Fruit fly (Drosophila melanogaster) whole organism, embryonic: ENCODE measurements around the gene wuho.

Experiments
- ATbp ChIP-seq: fragments of 200-800 bp; sonication (Bioruptor generic); optimal IDR thresholded peaks from 2 replicates; lab custom pipeline; 2017; ENCODE audit warnings: missing biosample characterization, mild to moderate bottlenecking, missing genetic modification characterization, missing genetic modification reagents
- B-H1 ChIP-seq: fragments of 200-800 bp; sonication (Bioruptor generic); IDR thresholded peaks from 3 replicates; pipeline ENCODE4 v1.3.6; 2022; ENCODE audit warnings: missing biosample characterization, missing genetic modification characterization
- CG10654 ChIP-seq: fragments of 200-800 bp; sonication (Bioruptor generic); optimal IDR thresholded peaks from 2 replicates; lab custom pipeline; 2016; ENCODE audit warnings: missing biosample characterization, missing genetic modification characterization
- CG11093 ChIP-seq: fragments of 200-800 bp; sonication (Bioruptor generic); IDR thresholded peaks from 3 replicates; pipeline ENCODE4 v1.3.6; 2022; ENCODE audit warnings: missing biosample characterization, missing genetic modification characterization
- CG12155 ChIP-seq: fragments of 200-800 bp; sonication (Bioruptor generic); optimal IDR thresholded peaks from 3 replicates; lab custom pipeline; 2016; ENCODE audit warnings: missing biosample characterization, missing genetic modification characterization
- CG12299 ChIP-seq: fragments of 200-800 bp; sonication (Bioruptor generic); optimal IDR thresholded peaks from 2 replicates; lab custom pipeline; 2018; ENCODE audit warnings: missing biosample characterization, mild to moderate bottlenecking, missing genetic modification characterization
- CG12659 ChIP-seq: fragments of 200-800 bp; sonication (Bioruptor generic); optimal IDR thresholded peaks from 3 replicates; lab custom pipeline; 2017; ENCODE audit warnings: mild to moderate bottlenecking, missing biosample characterization, missing genetic modification reagents, missing genetic modification characterization
- CG15073 ChIP-seq: fragments of 200-800 bp; sonication (Bioruptor generic); optimal IDR thresholded peaks from 2 replicates; lab custom pipeline; 2016; ENCODE audit warnings: missing biosample characterization, missing genetic modification characterization
- CG15696 ChIP-seq: fragments of 200-800 bp; sonication (Bioruptor generic); optimal IDR thresholded peaks from 2 replicates; lab custom pipeline; 2019; ENCODE audit warnings: missing biosample characterization, mild to moderate bottlenecking, missing genetic modification characterization, moderate library complexity
- CG17612 ChIP-seq: fragments of 200-800 bp; sonication (Bioruptor generic); IDR thresholded peaks from 2 replicates; pipeline ENCODE4 v1.3.6; 2022; ENCODE audit warnings: missing biosample characterization, missing genetic modification characterization
- CG17829 ChIP-seq: fragments of 200-800 bp; optimal IDR thresholded peaks from 2 replicates; lab custom pipeline; 2019; ENCODE audit warnings: missing biosample characterization, mild to moderate bottlenecking, missing genetic modification characterization, moderate library complexity
- CG17912 ChIP-seq: fragments of 200-800 bp; sonication (Bioruptor generic); optimal IDR thresholded peaks from 2 replicates; lab custom pipeline; 2018; ENCODE audit warnings: missing biosample characterization, mild to moderate bottlenecking, missing genetic modification characterization
- CG18011 ChIP-seq: fragments of 200-800 bp; sonication (Bioruptor generic); optimal IDR thresholded peaks from 2 replicates; lab custom pipeline; 2017; ENCODE audit warnings: missing biosample characterization, missing genetic modification characterization, mild to moderate bottlenecking, moderate library complexity, missing genotype
- CG18476 ChIP-seq: fragments of 200-800 bp; sonication (Bioruptor generic); optimal IDR thresholded peaks from 2 replicates; lab custom pipeline; 2016; ENCODE audit warnings: missing biosample characterization, mild to moderate bottlenecking, missing genetic modification characterization
- CG2202 ChIP-seq: fragments of 200-800 bp; sonication (Bioruptor generic); optimal IDR thresholded peaks from 2 replicates; lab custom pipeline; 2018; ENCODE audit warnings: missing biosample characterization, mild to moderate bottlenecking, missing genetic modification characterization
- CG30403 ChIP-seq: fragments of 200-800 bp; sonication (Bioruptor generic); optimal IDR thresholded peaks from 3 replicates; lab custom pipeline; 2016; ENCODE audit warnings: missing biosample characterization, missing genetic modification characterization
- CG32532 ChIP-seq: fragments of 200-800 bp; sonication (Bioruptor generic); IDR thresholded peaks from 2 replicates; pipeline ENCODE4 v1.3.6; 2022; ENCODE audit warnings: missing biosample characterization, missing genetic modification characterization
- CG4282 ChIP-seq: fragments of 200-800 bp; sonication (Bioruptor generic); optimal IDR thresholded peaks from 2 replicates; lab custom pipeline; 2016; ENCODE audit warnings: missing biosample characterization, missing genetic modification characterization
- CG8478 ChIP-seq: fragments of >200 bp; optimal IDR thresholded peaks from 2 replicates; lab custom pipeline; 2018
- CG9817 ChIP-seq: fragments of 200-800 bp; sonication (Bioruptor generic); optimal IDR thresholded peaks from 2 replicates; lab custom pipeline; 2018; ENCODE audit warnings: missing biosample characterization, mild to moderate bottlenecking, missing genetic modification characterization, moderate library complexity
- E2f2 ChIP-seq: fragments of 200-800 bp; sonication (Bioruptor generic); IDR thresholded peaks from 2 replicates; pipeline ENCODE4 v1.3.6; 2022; ENCODE audit warnings: missing biosample characterization, missing genetic modification characterization
- Myb ChIP-seq: fragments of 200-800 bp; sonication (Bioruptor generic); optimal IDR thresholded peaks from 2 replicates; lab custom pipeline; 2016; ENCODE audit warnings: missing biosample characterization, missing genetic modification characterization
- Oli ChIP-seq: fragments of 200-800 bp; sonication (Bioruptor generic); optimal IDR thresholded peaks from 2 replicates; lab custom pipeline; 2018; ENCODE audit warnings: missing biosample characterization, mild to moderate bottlenecking, missing genetic modification characterization, moderate library complexity
- Sin3A ChIP-seq: fragments of >200 bp; optimal IDR thresholded peaks from 2 replicates; lab custom pipeline; 2018
- Sry-δ ChIP-seq: fragments of 200-800 bp; sonication (Bioruptor generic); optimal IDR thresholded peaks from 2 replicates; lab custom pipeline; 2016; ENCODE audit warnings: missing biosample characterization, missing genetic modification characterization
- ase ChIP-seq: fragments of 200-800 bp; sonication (Bioruptor generic); IDR thresholded peaks from 3 replicates; pipeline ENCODE4 v1.3.6; 2022; ENCODE audit warnings: missing biosample characterization, missing genetic modification characterization
- croc ChIP-seq: fragments of 200-800 bp; sonication (Bioruptor generic); conservative IDR thresholded peaks from 3 replicates; pipeline ENCODE4 v1.3.6; 2022; ENCODE audit warnings: missing biosample characterization, missing genetic modification characterization
- crp ChIP-seq, 2 experiments: fragments of 200-800 bp; sonication (Bioruptor generic); optimal IDR thresholded peaks; 2 replicates in 1 of 2; 3 replicates in 1 of 2; lab custom pipeline; 2017; ENCODE audit warnings: missing biosample characterization in 2 of 2, missing genetic modification characterization in 2 of 2, mild to moderate bottlenecking in 1 of 2, moderate library complexity in 1 of 2
- da ChIP-seq: fragments of 200-800 bp; sonication (Bioruptor generic); optimal IDR thresholded peaks from 2 replicates; lab custom pipeline; 2016; ENCODE audit warnings: missing biosample characterization, missing genetic modification characterization
- dimm ChIP-seq: fragments of 200-800 bp; sonication (Bioruptor generic); IDR thresholded peaks from 2 replicates; pipeline ENCODE4 v1.3.6; 2022; ENCODE audit warnings: missing biosample characterization, missing genetic modification characterization
- dpn ChIP-seq, 2 experiments: fragments of 200-800 bp; sonication (Bioruptor generic); optimal IDR thresholded peaks; 3 replicates each; lab custom pipeline; 2016; ENCODE audit warnings: missing biosample characterization in 2 of 2, missing genetic modification characterization in 2 of 2
- fd102C ChIP-seq: fragments of 200-800 bp; sonication (Bioruptor generic); optimal IDR thresholded peaks from 2 replicates; lab custom pipeline; 2018; ENCODE audit warnings: missing biosample characterization, mild to moderate bottlenecking, missing genetic modification characterization, moderate library complexity
- gt ChIP-seq: fragments of 200-800 bp; sonication (Bioruptor generic); IDR thresholded peaks from 2 replicates; pipeline ENCODE4 v1.3.6; 2022; ENCODE audit warnings: missing biosample characterization, missing genetic modification characterization
- her ChIP-seq: fragments of 200-800 bp; sonication (Bioruptor generic); optimal IDR thresholded peaks from 2 replicates; lab custom pipeline; 2016; ENCODE audit warnings: missing biosample characterization, missing genetic modification characterization
- inv ChIP-seq: fragments of 200-800 bp; sonication (Bioruptor generic); IDR thresholded peaks from 2 replicates; pipeline ENCODE4 v1.3.6; 2022; ENCODE audit warnings: missing biosample characterization, missing genetic modification characterization; ENCODE audit not compliant: partially characterized antibody
- jing ChIP-seq: fragments of 200-800 bp; sonication (Bioruptor generic); optimal IDR thresholded peaks from 2 replicates; lab custom pipeline; 2018; ENCODE audit warnings: missing biosample characterization, mild to moderate bottlenecking, missing genetic modification characterization
- kah ChIP-seq: fragments of 200-800 bp; sonication (Bioruptor generic); optimal IDR thresholded peaks from 2 replicates; lab custom pipeline; 2018; ENCODE audit warnings: missing biosample characterization, mild to moderate bottlenecking, missing genetic modification characterization
- lmd ChIP-seq: fragments of 200-800 bp; sonication (Bioruptor generic); IDR thresholded peaks from 2 replicates; pipeline ENCODE4 v1.3.6; 2022; ENCODE audit warnings: missing biosample characterization, missing genetic modification characterization
- maf-S ChIP-seq: fragments of 200-800 bp; sonication (Bioruptor generic); optimal IDR thresholded peaks from 2 replicates; lab custom pipeline; 2016; ENCODE audit warnings: missing biosample characterization, missing genetic modification characterization
- oc ChIP-seq: fragments of 200-800 bp; sonication (Bioruptor generic); optimal IDR thresholded peaks from 2 replicates; lab custom pipeline; 2018; ENCODE audit warnings: missing biosample characterization, mild to moderate bottlenecking, missing genetic modification characterization, moderate library complexity
- p53 ChIP-seq: fragments of 200-800 bp; sonication (Bioruptor generic); optimal IDR thresholded peaks from 2 replicates; lab custom pipeline; 2016; ENCODE audit warnings: missing biosample characterization, missing genetic modification characterization
- phol ChIP-seq: fragments of 200-800 bp; sonication (Bioruptor generic); optimal IDR thresholded peaks from 3 replicates; lab custom pipeline; 2018; ENCODE audit warnings: missing biosample characterization, mild to moderate bottlenecking, missing genetic modification characterization, moderate library complexity
- repo ChIP-seq: fragments of 200-800 bp; sonication (Bioruptor generic); optimal IDR thresholded peaks from 2 replicates; lab custom pipeline; 2016; ENCODE audit warnings: missing biosample characterization, missing genetic modification characterization
- sens ChIP-seq: fragments of 200-800 bp; sonication (Bioruptor generic); peaks from one replicate; lab custom pipeline; 2016; ENCODE audit warnings: missing biosample characterization, missing genetic modification characterization
- sisA ChIP-seq: fragments of 200-800 bp; sonication (Bioruptor generic); IDR thresholded peaks from 2 replicates; pipeline ENCODE4 v1.3.6; 2022; ENCODE audit warnings: missing biosample characterization, missing genetic modification characterization
- tin ChIP-seq: fragments of 200-800 bp; sonication (Bioruptor generic); optimal IDR thresholded peaks from 3 replicates; lab custom pipeline; 2016; ENCODE audit warnings: missing biosample characterization, missing genetic modification characterization
- trh ChIP-seq: fragments of 200-800 bp; sonication (Bioruptor generic); optimal IDR thresholded peaks from 2 replicates; lab custom pipeline; 2016; ENCODE audit warnings: missing biosample characterization, missing genetic modification characterization
- unpg ChIP-seq: fragments of 200-800 bp; sonication (Bioruptor generic); optimal IDR thresholded peaks from 3 replicates; lab custom pipeline; 2018; ENCODE audit warnings: missing biosample characterization, mild to moderate bottlenecking, missing genetic modification characterization, moderate library complexity
- vvl ChIP-seq: fragments of 200-800 bp; sonication (Bioruptor generic); IDR thresholded peaks from 2 replicates; pipeline ENCODE4 v1.3.6; 2022; ENCODE audit warnings: missing biosample characterization, missing genetic modification characterization
- zen ChIP-seq: fragments of 200-800 bp; sonication (Bioruptor generic); optimal IDR thresholded peaks from 3 replicates; lab custom pipeline; 2018; ENCODE audit warnings: missing biosample characterization, mild to moderate bottlenecking, missing genetic modification characterization, moderate library complexity
- zfh1 ChIP-seq: fragments of 200-800 bp; sonication (Bioruptor generic); IDR thresholded peaks from 3 replicates; pipeline ENCODE4 v1.3.6; 2022; ENCODE audit warnings: missing biosample characterization, missing genetic modification characterization
- zfh2 ChIP-seq: fragments of 200-800 bp; sonication (Bioruptor generic); optimal IDR thresholded peaks from 2 replicates; lab custom pipeline; 2016; ENCODE audit warnings: missing biosample characterization, missing genetic modification characterization

Gene wuho

DNA sequence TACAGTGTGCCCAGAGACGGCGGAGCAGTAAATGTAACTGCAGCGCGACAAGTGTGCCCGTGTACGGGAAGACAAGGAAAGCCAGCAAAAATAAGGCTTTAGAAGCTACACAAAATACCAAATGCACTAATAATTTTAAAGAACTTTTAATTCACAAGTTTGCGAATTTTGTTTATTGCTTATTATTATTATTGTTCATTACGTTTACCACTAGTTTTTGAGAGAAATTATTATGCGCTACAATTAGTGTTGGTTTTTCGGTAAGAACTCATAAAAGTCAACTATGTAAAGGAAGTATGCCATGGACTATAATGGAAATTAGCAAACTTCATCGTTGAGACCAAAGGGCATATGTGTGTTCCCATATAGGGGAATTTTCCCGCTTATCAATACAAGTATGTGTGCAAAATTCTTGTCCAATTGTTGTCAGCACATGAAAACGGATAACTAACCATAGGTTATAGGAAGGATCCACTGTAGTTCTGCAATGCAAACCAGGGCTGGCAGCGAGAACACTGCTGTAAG lies 20.7 kb upstream of the wuho start, which contains the start of gene schlank (continued):
- TF ChIP-seq oc (tag; lab: Kevin White, UChicago) (no peak), da (GFP tag; lab: Kevin White, UChicago) (no peak), Myb (peak; percentile 44), CG17612 (peak; percentile 45; the same call in 1 of the 2 replicates), ATbp (GFP tag; lab: Kevin White, UChicago) (no peak), CG12659 (GFP tag; lab: Kevin White, UChicago) (peak; percentile 45), gt (GFP tag; lab: Robert Waterston, UW) (no peak), CG32532 (GFP tag; lab: Robert Waterston, UW) (peak; percentile 73), p53 (peak; percentile 14), fd102C (GFP tag; lab: Kevin White, UChicago) (no peak), Sry-δ (peak; percentile 30), CG17829 (tag; lab: Kevin White, UChicago) (peak; percentile 28), Oli (peak; percentile 52), B-H1 (GFP tag; lab: Robert Waterston, UW) (peak; percentile 37), CG12299 (tag; lab: Kevin White, UChicago) (no peak), sens (peak; percentile 80), trh (GFP tag; lab: Kevin White, UChicago) (no peak), croc (GFP tag; lab: Robert Waterston, UW) (peak; percentile 28; the same call in 1 of the 3 replicates), zfh1 (GFP tag; lab: Robert Waterston, UW) (peak; percentile 58; the same call in 2 of the 3 replicates), unpg (GFP tag; lab: Kevin White, UChicago) (peak; percentile 44), CG8478 (lab: Kevin White, UChicago) (no peak), vvl (GFP tag; lab: Robert Waterston, UW) (peak; percentile 68), CG2202 (tag; lab: Kevin White, UChicago) (no peak), CG9817 (no peak), CG18011 (GFP tag; lab: Kevin White, UChicago) (no peak), phol (tag; lab: Kevin White, UChicago) (peak; percentile 61), CG10654 (GFP tag; lab: Kevin White, UChicago) (peak; percentile 40), CG12155 (peak; percentile 27), CG18476 (peak; percentile 31), E2f2 (peak; percentile 39; the same call in 1 of the 2 replicates), tin (GFP tag; lab: Kevin White, UChicago) (peak; percentile 41), jing (GFP tag; lab: Kevin White, UChicago) (peak; percentile 14), CG15696 (peak; percentile 36), crp (GFP tag; optimal IDR thresholded peaks at IDR 0.05; lab: Kevin White, UChicago) (no peak), lmd (GFP tag; lab: Robert Waterston, UW) (peak; percentile 67), inv (GFP tag; lab: Robert Waterston, UW) (no peak), zfh2 (GFP tag; lab: Kevin White, UChicago) (peak; percentile 51), sisA (GFP tag; lab: Robert Waterston, UW) (peak; percentile 74), dpn (GFP tag; optimal IDR thresholded peaks at IDR 0.05; lab: Kevin White, UChicago) (peak; percentile 56 to 57), CG30403 (GFP tag; lab: Kevin White, UChicago) (peak; percentile 62), maf-S (peak; percentile 20), zen (tag; lab: Kevin White, UChicago) (peak; percentile 24), CG4282 (GFP tag; lab: Kevin White, UChicago) (peak; percentile 38), Sin3A (lab: Kevin White, UChicago) (peak; percentile 37), CG17912 (no peak), dimm (GFP tag; lab: Robert Waterston, UW) (no peak), ase (GFP tag; lab: Robert Waterston, UW) (peak; percentile 30; the same call in 1 of the 3 replicates), repo (peak; percentile 24), CG15073 (GFP tag; lab: Kevin White, UChicago) (no peak), her (GFP tag; lab: Kevin White, UChicago) (peak; percentile 67), kah (GFP tag; lab: Kevin White, UChicago) (no peak), CG11093 (GFP tag; lab: Robert Waterston, UW) (peak; percentile 51; the same call in 1 of the 3 replicates)
